Worm (Caenorhabditis elegans) whole organism, L1 larva: Measurements from ENCODE around the gene cogc-6.

Source experiments
- C16A3.4 ChIP-seq: fragments of 150-350 bp; optimal IDR thresholded peaks from 2 replicates; lab custom pipeline; 2014; ENCODE audit warnings: missing biosample characterization, missing genetic modification characterization
- C34B4.2 ChIP-seq: sonication (generic microtip); optimal IDR thresholded peaks from 2 replicates; lab custom pipeline; 2017; ENCODE audit warnings: mild to moderate bottlenecking, missing genetic modification characterization, missing compliant biosample characterization
- Y116A8C.19 ChIP-seq: sonication (generic microtip); optimal IDR thresholded peaks from 2 replicates; lab custom pipeline; 2016; ENCODE audit warnings: missing compliant biosample characterization, missing genetic modification characterization, borderline replicate concordance
- alr-1 ChIP-seq: fragments of 200-800 bp; sonication (Bioruptor generic); optimal IDR thresholded peaks from 2 replicates; lab custom pipeline; 2018; ENCODE audit warnings: borderline replicate concordance, mild to moderate bottlenecking, missing genetic modification characterization, missing compliant biosample characterization
- ama-1 ChIP-seq: fragments of 150-350 bp; optimal IDR thresholded peaks from 2 replicates; lab custom pipeline; 2014
- ceh-8 ChIP-seq: fragments of 200-800 bp; sonication (Bioruptor generic); optimal IDR thresholded peaks from 2 replicates; lab custom pipeline; 2018; ENCODE audit warnings: mild to moderate bottlenecking, missing genetic modification characterization, moderate library complexity, missing compliant biosample characterization
- ceh-82 ChIP-seq, 3 experiments: fragments of 150-350 bp in 1 of 3; sonication (generic microtip) in 2 of 3; optimal IDR thresholded peaks; 2 replicates each; lab custom pipeline; 2014 to 2017; ENCODE audit warnings: missing biosample characterization in 3 of 3, missing genetic modification characterization in 3 of 3
- ceh-90 ChIP-seq: sonication (generic microtip); optimal IDR thresholded peaks from 2 replicates; lab custom pipeline; 2016; ENCODE audit warnings: missing genetic modification characterization, missing compliant biosample characterization
- dsc-1 ChIP-seq: sonication (generic microtip); optimal IDR thresholded peaks from 2 replicates; lab custom pipeline; 2016; ENCODE audit warnings: mild to moderate bottlenecking, missing genetic modification characterization, missing compliant biosample characterization
- efl-1 ChIP-seq, 4 experiments: fragments of 150-350 bp; optimal IDR thresholded peaks in 3 of 4; peaks in 1 of 4; 1 replicate in 1 of 4; 2 replicates in 3 of 4; lab custom pipeline; 2014; ENCODE audit warnings: missing biosample characterization in 2 of 4, missing genetic modification characterization in 2 of 4, missing genetic modification reagents in 2 of 4
- efl-3 ChIP-seq: fragments of 200-800 bp; sonication (Bioruptor generic); optimal IDR thresholded peaks from 2 replicates; lab custom pipeline; 2018; ENCODE audit warnings: mild to moderate bottlenecking, missing genetic modification characterization, missing compliant biosample characterization
- elt-2 ChIP-seq: sonication (generic microtip); optimal IDR thresholded peaks from 2 replicates; lab custom pipeline; 2016; ENCODE audit warnings: missing genetic modification characterization, mild to moderate bottlenecking, inconsistent platforms, missing compliant biosample characterization, missing genetic modification reagents
- elt-3 ChIP-seq, 6 experiments: fragments of 150-350 bp in 1 of 6; sonication (generic microtip); optimal IDR thresholded peaks; 2 replicates each; lab custom pipeline; 2017 to 2018; ENCODE audit warnings: missing biosample characterization in 6 of 6, missing genetic modification characterization in 6 of 6, inconsistent platforms in 1 of 6
- ets-5 ChIP-seq: fragments of 200-800 bp; sonication (Bioruptor generic); IDR thresholded peaks from 2 replicates; pipeline ENCODE4 v1.3.6; 2022; ENCODE audit warnings: missing genetic modification characterization, missing compliant biosample characterization
- fkh-10 ChIP-seq: sonication (generic microtip); optimal IDR thresholded peaks from 2 replicates; lab custom pipeline; 2017; ENCODE audit warnings: missing biosample characterization, missing genetic modification reagents, missing genetic modification characterization
- fkh-4 ChIP-seq: sonication (generic microtip); optimal IDR thresholded peaks from 2 replicates; lab custom pipeline; 2016; ENCODE audit warnings: missing compliant biosample characterization, missing genetic modification characterization, borderline replicate concordance
- fkh-8 ChIP-seq: sonication (generic microtip); optimal IDR thresholded peaks from 2 replicates; lab custom pipeline; 2016; ENCODE audit warnings: mild to moderate bottlenecking, missing genetic modification characterization, missing compliant biosample characterization
- hlh-4 ChIP-seq: sonication (generic microtip); optimal IDR thresholded peaks from 2 replicates; lab custom pipeline; 2016; ENCODE audit warnings: mild to moderate bottlenecking, missing genetic modification characterization, missing compliant biosample characterization
- hpl-2 ChIP-seq: fragments of 150-350 bp; optimal IDR thresholded peaks from 2 replicates; lab custom pipeline; 2014; ENCODE audit warnings: missing biosample characterization, missing genetic modification reagents, missing genetic modification characterization
- jun-1 ChIP-seq: fragments of 150-350 bp; optimal IDR thresholded peaks from 2 replicates; lab custom pipeline; 2014; ENCODE audit warnings: missing biosample characterization, missing genetic modification reagents, missing genetic modification characterization
- lin-13 ChIP-seq: fragments of 150-350 bp; optimal IDR thresholded peaks from 2 replicates; lab custom pipeline; 2014; ENCODE audit warnings: missing biosample characterization, missing genetic modification reagents, missing genetic modification characterization
- lin-14 ChIP-seq: fragments of 200-800 bp; sonication (Bioruptor generic); optimal IDR thresholded peaks from 2 replicates; lab custom pipeline; 2018; ENCODE audit warnings: mild to moderate bottlenecking, missing genetic modification characterization, moderate library complexity, missing compliant biosample characterization
- lin-35 ChIP-seq, 2 experiments: fragments of 150-350 bp; optimal IDR thresholded peaks; 2 replicates each; lab custom pipeline; 2014; ENCODE audit warnings: missing biosample characterization in 2 of 2, missing genetic modification characterization in 2 of 2, missing genetic modification reagents in 2 of 2
- lin-39 ChIP-seq: fragments of 150-350 bp; optimal IDR thresholded peaks from 2 replicates; lab custom pipeline; 2014; ENCODE audit warnings: missing biosample characterization, missing genetic modification reagents, missing genetic modification characterization
- lsy-2 ChIP-seq, 2 experiments: fragments of 150-350 bp; optimal IDR thresholded peaks; 2 replicates each; lab custom pipeline; 2014; ENCODE audit warnings: missing biosample characterization in 2 of 2, missing genetic modification characterization in 2 of 2
- mab-9 ChIP-seq: fragments of 200-800 bp; sonication (Bioruptor generic); IDR thresholded peaks from 2 replicates; pipeline ENCODE4 v1.3.6; 2022; ENCODE audit warnings: missing genetic modification reagents, missing genetic modification characterization, missing compliant biosample characterization
- nhr-19 ChIP-seq: fragments of 200-800 bp; sonication (Bioruptor generic); conservative IDR thresholded peaks from 2 replicates; pipeline ENCODE4 v1.3.6; 2022; ENCODE audit warnings: missing genetic modification characterization, missing compliant biosample characterization
- nhr-20 ChIP-seq: sonication (generic microtip); optimal IDR thresholded peaks from 2 replicates; lab custom pipeline; 2016; ENCODE audit warnings: mild to moderate bottlenecking, missing genetic modification characterization, missing compliant biosample characterization
- nhr-28 ChIP-seq: fragments of 150-350 bp; optimal IDR thresholded peaks from 2 replicates; lab custom pipeline; 2014; ENCODE audit warnings: missing biosample characterization, missing genetic modification characterization
- nhr-47 ChIP-seq: sonication (generic microtip); optimal IDR thresholded peaks from 2 replicates; lab custom pipeline; 2016; ENCODE audit warnings: mild to moderate bottlenecking, missing genetic modification characterization, moderate library complexity, missing compliant biosample characterization
- nhr-71 ChIP-seq: sonication (generic microtip); optimal IDR thresholded peaks from 2 replicates; lab custom pipeline; 2016; ENCODE audit warnings: mild to moderate bottlenecking, missing genetic modification characterization, moderate library complexity, missing compliant biosample characterization
- nhr-85 ChIP-seq: sonication (generic microtip); peaks from one replicate; lab custom pipeline; 2016; ENCODE audit warnings: missing genetic modification characterization, inconsistent platforms, missing compliant biosample characterization
- pax-3 ChIP-seq: fragments of 200-800 bp; sonication (Bioruptor generic); optimal IDR thresholded peaks from 2 replicates; lab custom pipeline; 2018; ENCODE audit warnings: mild to moderate bottlenecking, missing genetic modification characterization, moderate library complexity, missing compliant biosample characterization
- pqm-1 ChIP-seq: sonication (generic microtip); optimal IDR thresholded peaks from 3 replicates; lab custom pipeline; 2017; ENCODE audit warnings: missing biosample characterization, missing genetic modification characterization
- snpc-4 ChIP-seq: fragments of 150-350 bp; optimal IDR thresholded peaks from 2 replicates; lab custom pipeline; 2014; ENCODE audit warnings: missing biosample characterization, missing genetic modification characterization
- sox-4 ChIP-seq: sonication (generic microtip); optimal IDR thresholded peaks from 2 replicates; lab custom pipeline; 2016; ENCODE audit warnings: missing genetic modification characterization, missing compliant biosample characterization
- swsn-7 ChIP-seq: sonication (generic microtip); optimal IDR thresholded peaks from 2 replicates; lab custom pipeline; 2016; ENCODE audit warnings: missing genetic modification characterization, missing compliant biosample characterization
- tbx-2 ChIP-seq: sonication (generic microtip); optimal IDR thresholded peaks from 2 replicates; lab custom pipeline; 2016; ENCODE audit warnings: missing genetic modification characterization, missing compliant biosample characterization
- unc-130 ChIP-seq: fragments of 150-350 bp; optimal IDR thresholded peaks from 2 replicates; lab custom pipeline; 2017; ENCODE audit warnings: missing biosample characterization, missing genetic modification characterization, inconsistent platforms
- unc-30 ChIP-seq: sonication (generic microtip); optimal IDR thresholded peaks from 2 replicates; lab custom pipeline; 2017; ENCODE audit warnings: missing biosample characterization, missing genetic modification characterization
- unc-62 ChIP-seq: fragments of 150-350 bp; optimal IDR thresholded peaks from 2 replicates; lab custom pipeline; 2014; ENCODE audit warnings: missing biosample characterization, missing genetic modification reagents, missing genetic modification characterization
- unc-86 ChIP-seq: sonication (generic microtip); optimal IDR thresholded peaks from 2 replicates; lab custom pipeline; 2016; ENCODE audit warnings: missing genetic modification characterization, missing compliant biosample characterization
- vab-15 ChIP-seq: sonication (generic microtip); optimal IDR thresholded peaks from 2 replicates; lab custom pipeline; 2017; ENCODE audit warnings: missing genotype, mild to moderate bottlenecking, missing genetic modification characterization, missing compliant biosample characterization
- xbp-1 ChIP-seq: sonication (generic microtip); optimal IDR thresholded peaks from 2 replicates; lab custom pipeline; 2016; ENCODE audit warnings: missing genetic modification characterization, missing compliant biosample characterization
- zip-4 ChIP-seq: fragments of 200-800 bp; sonication (Bioruptor generic); optimal IDR thresholded peaks from 2 replicates; lab custom pipeline; 2018; ENCODE audit warnings: mild to moderate bottlenecking, missing genetic modification characterization, moderate library complexity, missing compliant biosample characterization
- ztf-11 ChIP-seq, 2 experiments: sonication (generic microtip); optimal IDR thresholded peaks; 2 replicates each; lab custom pipeline; 2016 to 2017; ENCODE audit warnings: missing genetic modification characterization in 2 of 2, missing biosample characterization in 1 of 2, missing compliant biosample characterization in 1 of 2
- ztf-4 ChIP-seq: fragments of 150-350 bp; optimal IDR thresholded peaks from 2 replicates; lab custom pipeline; 2014; ENCODE audit warnings: missing biosample characterization, missing genetic modification characterization

The cogc-6 gene

DNA sequence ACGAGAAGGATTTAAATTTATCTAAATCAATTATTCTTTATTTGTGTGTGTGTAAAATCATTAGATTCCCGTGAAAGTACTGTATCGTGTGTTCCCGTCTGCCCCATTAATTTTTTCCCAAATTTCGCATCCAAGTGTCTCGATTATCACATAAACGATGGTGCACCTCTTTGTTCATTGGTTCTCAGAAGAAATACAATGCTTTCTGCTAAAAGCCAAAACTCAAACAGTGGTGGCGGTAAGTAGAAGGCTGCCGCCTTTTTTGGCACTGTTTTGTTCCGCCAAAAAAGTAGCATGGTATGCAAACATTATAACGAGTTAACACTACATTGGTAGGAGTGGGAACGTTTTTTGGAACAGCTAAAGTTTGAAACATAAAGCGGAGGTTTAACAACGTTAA, 2.3 kb upstream of the cogc-6 start:
- no peak for TF ChIP-seq swsn-7
- TF ChIP-seq fkh-4: no peak
- TF ChIP-seq nhr-85: no peak
- TF ChIP-seq unc-86 (tag; lab: Kevin White, UChicago): no peak
- TF ChIP-seq C16A3.4 (tag; lab: Kevin White, UChicago): no peak
- no peak for TF ChIP-seq nhr-19 (GFP tag; lab: Robert Waterston, UW)
- TF ChIP-seq lsy-2 (tag; optimal IDR thresholded peaks at IDR 0.05; lab: Kevin White, UChicago): no peak
- no peak for TF ChIP-seq ztf-4
- TF ChIP-seq ceh-8: no peak
- TF ChIP-seq C34B4.2 (tag; lab: Kevin White, UChicago): no peak
- no peak for TF ChIP-seq fkh-8
- no peak for TF ChIP-seq alr-1 (tag; lab: Kevin White, UChicago)
- TF ChIP-seq tbx-2 (tag; lab: Kevin White, UChicago): no peak
- no peak for TF ChIP-seq elt-3 (tag; optimal IDR thresholded peaks at IDR 0.05; lab: Kevin White, UChicago)
- TF ChIP-seq ceh-82 (tag; optimal IDR thresholded peaks at IDR 0.05; lab: Kevin White, UChicago): no peak
- no peak for TF ChIP-seq lin-35 (GFP tag; optimal IDR thresholded peaks at IDR 0.05; lab: Kevin White, UChicago)
- no peak for TF ChIP-seq snpc-4 (tag; lab: Kevin White, UChicago)
- no peak for TF ChIP-seq Y116A8C.19 (tag; lab: Kevin White, UChicago)
- TF ChIP-seq hpl-2 (GFP tag; lab: Kevin White, UChicago): no peak
- no peak for TF ChIP-seq xbp-1 (tag; lab: Kevin White, UChicago)
- TF ChIP-seq, all 84 proteins: peak for 0

DNA sequence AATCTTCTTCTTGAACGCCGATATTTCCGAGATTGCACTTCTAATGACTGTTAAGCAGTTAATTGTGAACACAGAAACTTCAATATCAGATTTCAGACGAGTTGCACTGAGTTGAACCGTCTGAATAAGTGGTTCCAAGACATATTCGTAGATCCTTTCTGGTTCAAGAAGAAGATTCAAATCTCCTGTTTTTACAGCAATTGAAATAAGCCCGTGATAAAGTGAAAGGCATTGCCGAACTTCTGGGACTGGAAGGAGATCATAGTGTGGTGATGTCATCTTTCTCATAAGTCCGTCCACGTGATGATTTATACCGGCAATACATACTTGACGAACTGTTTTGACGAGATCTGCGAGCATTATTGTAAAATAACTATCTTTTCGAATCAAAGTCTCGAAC, 1.6 kb downstream of the cogc-6 start:
- no peak for TF ChIP-seq unc-30 (tag; lab: Kevin White, UChicago)
- no peak for TF ChIP-seq xbp-1 (tag; lab: Kevin White, UChicago)

DNA sequence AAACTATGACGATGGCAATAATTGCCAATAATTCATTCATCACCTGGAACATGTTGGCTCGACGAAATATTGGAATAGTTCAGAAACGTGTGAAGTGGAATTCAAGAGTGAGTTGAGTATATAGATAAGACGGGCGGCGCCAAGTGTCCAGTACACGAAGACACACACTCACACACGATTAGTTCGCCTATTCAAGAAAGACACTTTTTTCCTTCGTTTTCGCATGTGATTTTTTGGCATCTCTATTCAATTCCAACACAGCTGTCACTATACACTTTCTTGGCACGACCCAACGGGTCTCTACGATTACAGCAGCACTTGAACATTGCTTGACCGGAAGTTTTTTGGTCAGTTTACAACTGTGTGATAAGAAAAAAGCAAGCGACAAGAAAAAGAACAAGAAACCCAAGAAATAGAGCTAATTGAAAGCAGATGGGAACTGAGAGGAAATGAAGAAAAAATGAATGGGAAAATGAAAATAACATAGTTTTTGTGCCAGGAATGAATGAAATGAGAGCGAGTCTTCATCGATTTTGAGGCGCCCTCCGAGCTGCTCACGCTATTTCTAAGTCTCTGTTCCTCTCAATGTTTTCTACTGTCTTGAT, 3.4 kb downstream of the cogc-6 start, which contains the start of gene K07C11.8:
TSS of gene K07C11.8 (minus strand) at position 224 of the 605 bp plus-strand sequence.
- TF ChIP-seq C16A3.4 (tag; lab: Kevin White, UChicago): no peak
- TF ChIP-seq fkh-10: peak; percentile 51
- TF ChIP-seq zip-4 (GFP tag; lab: Kevin White, UChicago): no peak
- TF ChIP-seq efl-1 (optimal IDR thresholded peaks at IDR 0.05; lab: Kevin White, UChicago): no peak
- peak in 1 of 2 experiments; percentile 82 for TF ChIP-seq efl-1 (GFP tag; optimal IDR thresholded peaks at IDR 0.05 in 1 of 2; lab: Kevin White, UChicago)
- no peak for TF ChIP-seq nhr-47 (tag; lab: Kevin White, UChicago)
- TF ChIP-seq sox-4: no peak
- peak; percentile 23 for TF ChIP-seq fkh-4
- TF ChIP-seq lin-35 (GFP tag; optimal IDR thresholded peaks at IDR 0.05; lab: Kevin White, UChicago): peak in 1 of 2 experiments; percentile 13
- no peak for TF ChIP-seq tbx-2 (tag; lab: Kevin White, UChicago)
- TF ChIP-seq lin-14 (GFP tag; lab: Kevin White, UChicago): peak; percentile 56
- TF ChIP-seq vab-15 (tag; lab: Kevin White, UChicago): no peak
- TF ChIP-seq fkh-8: no peak
- TF ChIP-seq unc-130: no peak
- TF ChIP-seq jun-1: no peak
- TF ChIP-seq mab-9: no peak
- TF ChIP-seq dsc-1 (tag; lab: Kevin White, UChicago): peak; percentile 88
- no peak for TF ChIP-seq swsn-7
- TF ChIP-seq elt-3 (tag; optimal IDR thresholded peaks at IDR 0.05; lab: Kevin White, UChicago): no peak
- no peak for TF ChIP-seq ama-1
- TF ChIP-seq nhr-71: peak; percentile 10
- TF ChIP-seq lin-39 (tag; lab: Kevin White, UChicago): no peak

DNA sequence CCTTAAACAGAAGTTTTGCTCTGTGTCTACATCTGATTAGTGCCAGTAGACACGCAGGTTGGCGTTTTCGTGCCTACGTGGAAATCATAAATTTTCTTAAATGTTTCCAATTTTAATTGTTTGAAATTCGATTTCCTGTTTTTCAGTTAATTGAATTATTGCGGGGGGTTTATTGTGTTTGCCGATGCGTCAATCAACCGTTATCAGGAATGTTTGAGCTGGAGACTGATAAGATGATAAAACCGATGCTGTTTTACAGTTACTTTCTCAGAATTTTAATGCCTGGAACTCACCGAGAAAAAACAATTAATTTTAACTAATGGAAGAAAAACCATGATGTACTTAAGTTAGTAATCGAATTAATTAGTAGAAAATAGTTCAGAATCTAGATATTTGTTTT, 4.0 kb downstream of the cogc-6 start:
- TF ChIP-seq pqm-1 (tag; lab: Kevin White, UChicago) (peak; percentile 91), efl-1 (optimal IDR thresholded peaks at IDR 0.05; lab: Kevin White, UChicago) (no peak), efl-1 (GFP tag; optimal IDR thresholded peaks at IDR 0.05 in 1 of 2; lab: Kevin White, UChicago) (peak in 1 of 2 experiments; percentile 58), elt-2 (tag; lab: Kevin White, UChicago) (peak; percentile 74), hlh-4 (tag; lab: Kevin White, UChicago) (no peak), ets-5 (GFP tag; lab: Robert Waterston, UW) (no peak), unc-86 (tag; lab: Kevin White, UChicago) (no peak), ceh-90 (tag; lab: Kevin White, UChicago) (no peak), unc-62 (GFP tag; lab: Kevin White, UChicago) (no peak), nhr-20 (no peak), dsc-1 (tag; lab: Kevin White, UChicago) (no peak), lin-13 (GFP tag; lab: Kevin White, UChicago) (no peak), efl-3 (GFP tag; lab: Kevin White, UChicago) (no peak), nhr-28 (tag; lab: Kevin White, UChicago) (no peak), ztf-4 (no peak), pax-3 (tag; lab: Kevin White, UChicago) (no peak), ztf-11 (tag; optimal IDR thresholded peaks at IDR 0.05; lab: Kevin White, UChicago) (no peak)
